Fruit fly (Drosophila melanogaster) whole organism, pupa: ENCODE data around the gene TfIIB.

Experiments used
- CG14655 ChIP-seq: fragments of 200-800 bp; sonication (Bioruptor generic); optimal IDR thresholded peaks from 3 replicates; lab custom pipeline; 2017; ENCODE audit warnings: mild to moderate bottlenecking, missing biosample characterization, missing genetic modification reagents, missing genetic modification characterization
- CG15710 ChIP-seq: fragments of 200-800 bp; sonication (Bioruptor generic); optimal IDR thresholded peaks from 2 replicates; lab custom pipeline; 2018; ENCODE audit warnings: missing biosample characterization, mild to moderate bottlenecking, missing genetic modification characterization, moderate library complexity
- CG32121 ChIP-seq: fragments of 200-800 bp; sonication (Bioruptor generic); IDR thresholded peaks from 2 replicates; pipeline ENCODE4 v1.3.6; 2022; ENCODE audit warnings: missing biosample characterization, missing genetic modification characterization
- CG34367 ChIP-seq: fragments of 200-800 bp; sonication (Bioruptor generic); optimal IDR thresholded peaks from 2 replicates; lab custom pipeline; 2018; ENCODE audit warnings: missing biosample characterization, mild to moderate bottlenecking, missing genetic modification characterization
- CG4496 ChIP-seq: fragments of 200-800 bp; sonication (Bioruptor generic); IDR thresholded peaks from 3 replicates; pipeline ENCODE4 v1.3.6; 2022; ENCODE audit warnings: missing biosample characterization, missing genetic modification characterization
- CG8159 ChIP-seq: fragments of 200-800 bp; sonication (Bioruptor generic); optimal IDR thresholded peaks from 3 replicates; lab custom pipeline; 2018; ENCODE audit warnings: missing biosample characterization, mild to moderate bottlenecking, missing genetic modification characterization, moderate library complexity
- D1 ChIP-seq: fragments of 200-800 bp; sonication (Bioruptor generic); optimal IDR thresholded peaks from 2 replicates; lab custom pipeline; 2018; ENCODE audit warnings: missing biosample characterization, mild to moderate bottlenecking, missing genetic modification characterization, moderate library complexity
- EcR ChIP-seq: fragments of 200-800 bp; sonication (Bioruptor generic); optimal IDR thresholded peaks from 3 replicates; lab custom pipeline; 2019; ENCODE audit warnings: missing biosample characterization, missing genetic modification characterization, mild to moderate bottlenecking, moderate library complexity, missing genetic modification reagents
- Pif1A ChIP-seq: fragments of 200-800 bp; sonication (Bioruptor generic); optimal IDR thresholded peaks from 3 replicates; lab custom pipeline; 2016; ENCODE audit warnings: missing biosample characterization, missing genetic modification characterization
- gl ChIP-seq: fragments of 200-800 bp; sonication (Bioruptor generic); optimal IDR thresholded peaks from 2 replicates; lab custom pipeline; 2018; ENCODE audit warnings: missing biosample characterization, mild to moderate bottlenecking, missing genetic modification characterization
- rn ChIP-seq: fragments of 200-800 bp; sonication (Bioruptor generic); IDR thresholded peaks from 2 replicates; pipeline ENCODE4 v1.3.6; 2022; ENCODE audit warnings: missing biosample characterization, missing genetic modification characterization

- peak; percentile 73 for TF ChIP-seq CG8159 (tag; lab: Kevin White, UChicago)
- TF ChIP-seq D1 (tag; lab: Kevin White, UChicago): no peak
- TF ChIP-seq CG15710: peak; percentile 61
- TF ChIP-seq Pif1A: peak; percentile 39
- peak; percentile 43 for TF ChIP-seq CG34367
- no peak for TF ChIP-seq CG14655 (GFP tag; lab: Kevin White, UChicago)
- no peak for TF ChIP-seq gl (tag; lab: Kevin White, UChicago)
- TF ChIP-seq EcR (GFP tag; lab: Kevin White, UChicago): no peak
- no peak for TF ChIP-seq rn
- peak; percentile 70; the same call in 2 of the 3 replicates for TF ChIP-seq CG4496
- peak; percentile 45; the same call in 1 of the 2 replicates for TF ChIP-seq CG32121 (GFP tag; lab: Robert Waterston, UW)
Observed at dm6 chr2L:10386208-10386805, 44.8 kb upstream of the TfIIB start, which contains the start of the genes Cdk1 and mRpS7.
